Fruit fly (Drosophila melanogaster): ENCODE results near the gene amos.

- TF ChIP-seq CG8478 (optimal IDR thresholded peaks at IDR 0.05) (no peak), CTCF (optimal IDR thresholded peaks at IDR 0.05) (no peak)
These were observed 44.4 kb upstream of the amos start for dm6 chr2L:18641087-18641486.

Data from S2 (cell line).